Fruit fly (Drosophila melanogaster) whole organism, embryonic: Measurements from ENCODE around the gene CG14664.
A peak's percentile ranks its signal among the peaks of the same experiment; 100 is the strongest.

Source experiments
- Ada2b ChIP-seq: fragments of 200-800 bp; sonication (Bioruptor generic); IDR thresholded peaks from 2 replicates; pipeline ENCODE4 v1.3.6; 2022; ENCODE audit warnings: missing biosample characterization, missing genetic modification characterization
- Bteb2 ChIP-seq: fragments of 200-800 bp; sonication (Bioruptor generic); optimal IDR thresholded peaks from 2 replicates; lab custom pipeline; 2016; ENCODE audit warnings: missing biosample characterization, missing genetic modification characterization
- CG10654 ChIP-seq: fragments of 200-800 bp; sonication (Bioruptor generic); optimal IDR thresholded peaks from 2 replicates; lab custom pipeline; 2016; ENCODE audit warnings: missing biosample characterization, missing genetic modification characterization
- CG11504 ChIP-seq: fragments of 200-800 bp; sonication (Bioruptor generic); optimal IDR thresholded peaks from 3 replicates; lab custom pipeline; 2019; ENCODE audit warnings: missing biosample characterization, mild to moderate bottlenecking, missing genetic modification characterization, moderate library complexity
- CG11723 ChIP-seq: fragments of 200-800 bp; sonication (Bioruptor generic); optimal IDR thresholded peaks from 2 replicates; lab custom pipeline; 2017; ENCODE audit warnings: missing biosample characterization, mild to moderate bottlenecking, missing genetic modification characterization
- CG12071 ChIP-seq: fragments of 200-800 bp; sonication (Bioruptor generic); optimal IDR thresholded peaks from 3 replicates; lab custom pipeline; 2018; ENCODE audit warnings: missing biosample characterization, mild to moderate bottlenecking, missing genetic modification characterization
- CG12219 ChIP-seq: fragments of 200-800 bp; sonication (Bioruptor generic); optimal IDR thresholded peaks from 3 replicates; lab custom pipeline; 2018; ENCODE audit warnings: missing biosample characterization, mild to moderate bottlenecking, missing genetic modification characterization
- CG13123 ChIP-seq: fragments of 200-800 bp; sonication (Bioruptor generic); optimal IDR thresholded peaks from 2 replicates; lab custom pipeline; 2016; ENCODE audit warnings: missing biosample characterization, missing genetic modification characterization
- CG1529 ChIP-seq: fragments of 200-800 bp; sonication (Bioruptor generic); optimal IDR thresholded peaks from 3 replicates; lab custom pipeline; 2018; ENCODE audit warnings: missing biosample characterization, missing genetic modification characterization
- CG15696 ChIP-seq: fragments of 200-800 bp; sonication (Bioruptor generic); optimal IDR thresholded peaks from 2 replicates; lab custom pipeline; 2019; ENCODE audit warnings: missing biosample characterization, mild to moderate bottlenecking, missing genetic modification characterization, moderate library complexity
- CG17186 ChIP-seq: fragments of 200-800 bp; sonication (Bioruptor generic); optimal IDR thresholded peaks from 3 replicates; lab custom pipeline; 2017; ENCODE audit warnings: missing biosample characterization, missing genetic modification reagents, missing genetic modification characterization
- CG17568 ChIP-seq: fragments of 200-800 bp; sonication (Bioruptor generic); optimal IDR thresholded peaks from 2 replicates; lab custom pipeline; 2018; ENCODE audit warnings: missing biosample characterization, mild to moderate bottlenecking, missing genetic modification characterization, moderate library complexity
- CG2889 ChIP-seq: fragments of 200-800 bp; sonication (Bioruptor generic); IDR thresholded peaks from 3 replicates; pipeline ENCODE4 v1.3.6; 2022; ENCODE audit warnings: missing biosample characterization, missing genetic modification characterization
- CG30403 ChIP-seq: fragments of 200-800 bp; sonication (Bioruptor generic); optimal IDR thresholded peaks from 3 replicates; lab custom pipeline; 2016; ENCODE audit warnings: missing biosample characterization, missing genetic modification characterization
- CG32532 ChIP-seq: fragments of 200-800 bp; sonication (Bioruptor generic); IDR thresholded peaks from 2 replicates; pipeline ENCODE4 v1.3.6; 2022; ENCODE audit warnings: missing biosample characterization, missing genetic modification characterization
- CG34422 ChIP-seq: fragments of 200-800 bp; sonication (Bioruptor generic); IDR thresholded peaks from 3 replicates; pipeline ENCODE4 v1.3.6; 2022; ENCODE audit warnings: missing biosample characterization, missing genetic modification characterization
- CG43689 ChIP-seq: fragments of 200-800 bp; sonication (Bioruptor generic); IDR thresholded peaks from 2 replicates; pipeline ENCODE4 v1.3.6; 2022; ENCODE audit warnings: missing biosample characterization, missing genetic modification characterization
- CG4617 ChIP-seq: fragments of 200-800 bp; sonication (Bioruptor generic); optimal IDR thresholded peaks from 3 replicates; lab custom pipeline; 2016; ENCODE audit warnings: missing biosample characterization, missing genetic modification characterization, borderline replicate concordance
- CG4707 ChIP-seq: fragments of 200-800 bp; sonication (Bioruptor generic); optimal IDR thresholded peaks from 2 replicates; lab custom pipeline; 2018; ENCODE audit warnings: missing biosample characterization, mild to moderate bottlenecking, missing genetic modification characterization, moderate library complexity
- CG5953 ChIP-seq: fragments of 200-800 bp; sonication (Bioruptor generic); IDR thresholded peaks from 2 replicates; pipeline ENCODE4 v1.3.6; 2022; ENCODE audit warnings: missing biosample characterization, missing genetic modification characterization
- CG6765 ChIP-seq: fragments of 200-800 bp; sonication (Bioruptor generic); optimal IDR thresholded peaks from 3 replicates; lab custom pipeline; 2017; ENCODE audit warnings: missing biosample characterization, mild to moderate bottlenecking, missing genetic modification characterization
- CG7839 ChIP-seq: fragments of 200-800 bp; sonication (Bioruptor generic); optimal IDR thresholded peaks from 3 replicates; lab custom pipeline; 2018; ENCODE audit warnings: missing biosample characterization, mild to moderate bottlenecking, missing genetic modification characterization, moderate library complexity
- CG8290 ChIP-seq, 3 experiments: fragments of 200-800 bp; sonication (Bioruptor generic); optimal IDR thresholded peaks; 2 replicates each; lab custom pipeline; 2016 to 2019; ENCODE audit warnings: missing biosample characterization in 3 of 3, missing genetic modification characterization in 3 of 3, mild to moderate bottlenecking in 2 of 3, moderate library complexity in 1 of 3
- Deaf1 ChIP-seq: fragments of 200-800 bp; optimal IDR thresholded peaks from 3 replicates; lab custom pipeline; 2019; ENCODE audit warnings: missing biosample characterization, mild to moderate bottlenecking, missing genetic modification characterization, moderate library complexity
- Dek ChIP-seq: fragments of 200-800 bp; sonication (Bioruptor generic); optimal IDR thresholded peaks from 3 replicates; lab custom pipeline; 2019; ENCODE audit warnings: missing biosample characterization, mild to moderate bottlenecking, missing genetic modification characterization, moderate library complexity
- Fer2 ChIP-seq: fragments of 200-800 bp; sonication (Bioruptor generic); optimal IDR thresholded peaks from 2 replicates; lab custom pipeline; 2018; ENCODE audit warnings: missing biosample characterization, mild to moderate bottlenecking, missing genetic modification characterization, moderate library complexity
- HHEX ChIP-seq: fragments of 200-800 bp; sonication (Bioruptor generic); optimal IDR thresholded peaks from 3 replicates; lab custom pipeline; 2017; ENCODE audit warnings: missing biosample characterization, mild to moderate bottlenecking, missing genetic modification characterization, missing genetic modification reagents
- HLH3B ChIP-seq: fragments of 200-800 bp; sonication (Bioruptor generic); IDR thresholded peaks from 2 replicates; pipeline ENCODE4 v1.3.6; 2022; ENCODE audit warnings: missing biosample characterization, missing genetic modification characterization
- Med ChIP-seq: fragments of 200-800 bp; sonication (Bioruptor generic); peaks from one replicate; lab custom pipeline; 2016; ENCODE audit warnings: missing biosample characterization, missing genetic modification characterization, mild to moderate bottlenecking, inconsistent platforms, moderate library complexity
- Oli ChIP-seq: fragments of 200-800 bp; sonication (Bioruptor generic); optimal IDR thresholded peaks from 2 replicates; lab custom pipeline; 2018; ENCODE audit warnings: missing biosample characterization, mild to moderate bottlenecking, missing genetic modification characterization, moderate library complexity
- Rx ChIP-seq: fragments of 200-800 bp; sonication (Bioruptor generic); IDR thresholded peaks from 2 replicates; pipeline ENCODE4 v1.3.6; 2022; ENCODE audit warnings: missing biosample characterization, missing genetic modification characterization
- Tbp ChIP-seq: fragments of >200 bp; optimal IDR thresholded peaks from 2 replicates; lab custom pipeline; 2018; ENCODE audit warnings: missing biosample characterization, missing genetic modification characterization
- abd-A ChIP-seq: fragments of 200-800 bp; sonication (Bioruptor generic); optimal IDR thresholded peaks from 3 replicates; lab custom pipeline; 2019; ENCODE audit warnings: missing biosample characterization, mild to moderate bottlenecking, missing genetic modification characterization, moderate library complexity
- aop ChIP-seq: fragments of 200-800 bp; sonication (Bioruptor generic); IDR thresholded peaks from 2 replicates; pipeline ENCODE4 v1.3.6; 2022; ENCODE audit warnings: missing biosample characterization, missing genetic modification characterization
- dm ChIP-seq: fragments of 200-800 bp; sonication (Bioruptor generic); optimal IDR thresholded peaks from 3 replicates; lab custom pipeline; 2016; ENCODE audit warnings: missing biosample characterization, missing genetic modification characterization
- dmrt11E ChIP-seq: fragments of 200-800 bp; sonication (Bioruptor generic); optimal IDR thresholded peaks from 3 replicates; lab custom pipeline; 2018; ENCODE audit warnings: missing biosample characterization, mild to moderate bottlenecking, missing genetic modification characterization, moderate library complexity
- emc ChIP-seq: fragments of 200-800 bp; sonication (Bioruptor generic); optimal IDR thresholded peaks from 2 replicates; lab custom pipeline; 2016; ENCODE audit warnings: missing biosample characterization, missing genetic modification characterization
- en ChIP-seq: fragments of 200-800 bp; sonication (Bioruptor generic); optimal IDR thresholded peaks from 2 replicates; lab custom pipeline; 2016; ENCODE audit warnings: missing biosample characterization, missing genetic modification characterization
- fd96Cb ChIP-seq: fragments of 200-800 bp; sonication (Bioruptor generic); optimal IDR thresholded peaks from 2 replicates; lab custom pipeline; 2018; ENCODE audit warnings: missing biosample characterization, mild to moderate bottlenecking, missing genetic modification characterization, moderate library complexity
- gfzf ChIP-seq: fragments of 200-800 bp; sonication (Bioruptor generic); optimal IDR thresholded peaks from 2 replicates; lab custom pipeline; 2016; ENCODE audit warnings: missing biosample characterization, mild to moderate bottlenecking, missing genetic modification characterization, moderate library complexity
- hkb ChIP-seq, 2 experiments: fragments of 200-800 bp in 1 of 2; fragments of >200 bp in 1 of 2; sonication (Bioruptor generic) in 1 of 2; IDR thresholded peaks in 1 of 2; optimal IDR thresholded peaks in 1 of 2; 2 replicates each; pipeline versions ENCODE4 v1.3.6 to Lab custom; 2017 to 2022; ENCODE audit warnings: missing biosample characterization in 1 of 2, missing genetic modification characterization in 1 of 2
- kni ChIP-seq: fragments of 200-800 bp; sonication (Bioruptor generic); optimal IDR thresholded peaks from 3 replicates; lab custom pipeline; 2017; ENCODE audit warnings: mild to moderate bottlenecking, missing biosample characterization, missing genetic modification reagents, missing genetic modification characterization
- oc ChIP-seq: fragments of 200-800 bp; sonication (Bioruptor generic); optimal IDR thresholded peaks from 2 replicates; lab custom pipeline; 2018; ENCODE audit warnings: missing biosample characterization, mild to moderate bottlenecking, missing genetic modification characterization, moderate library complexity
- onecut ChIP-seq: fragments of 200-800 bp; sonication (Bioruptor generic); IDR thresholded peaks from 2 replicates; pipeline ENCODE4 v1.3.6; 2022; ENCODE audit warnings: missing biosample characterization, missing genetic modification characterization
- pb ChIP-seq: fragments of 200-800 bp; sonication (Bioruptor generic); optimal IDR thresholded peaks from 3 replicates; lab custom pipeline; 2016; ENCODE audit warnings: missing biosample characterization, missing genetic modification characterization
- sc ChIP-seq, 3 experiments: fragments of >200 bp in 2 of 3; fragments of 200-800 bp in 1 of 3; sonication (Bioruptor generic) in 1 of 3; optimal IDR thresholded peaks; 2 replicates in 2 of 3; 3 replicates in 1 of 3; lab custom pipeline; 2017; ENCODE audit warnings: mild to moderate bottlenecking in 1 of 3, missing biosample characterization in 1 of 3, missing genetic modification characterization in 1 of 3, missing genetic modification reagents in 1 of 3
- scrt ChIP-seq: fragments of 200-800 bp; sonication (Bioruptor generic); optimal IDR thresholded peaks from 2 replicates; lab custom pipeline; 2018; ENCODE audit warnings: missing biosample characterization, mild to moderate bottlenecking, missing genetic modification characterization, moderate library complexity
- sisA ChIP-seq: fragments of 200-800 bp; sonication (Bioruptor generic); IDR thresholded peaks from 2 replicates; pipeline ENCODE4 v1.3.6; 2022; ENCODE audit warnings: missing biosample characterization, missing genetic modification characterization
- sna ChIP-seq: fragments of 200-800 bp; sonication (Bioruptor generic); IDR thresholded peaks from 2 replicates; pipeline ENCODE4 v1.3.6; 2022; ENCODE audit warnings: missing biosample characterization, missing genetic modification characterization; ENCODE audit not compliant: partially characterized antibody
- trem ChIP-seq: fragments of 200-800 bp; optimal IDR thresholded peaks from 3 replicates; lab custom pipeline; 2019; ENCODE audit warnings: missing biosample characterization, mild to moderate bottlenecking, missing genetic modification characterization, moderate library complexity
- trh ChIP-seq: fragments of 200-800 bp; sonication (Bioruptor generic); optimal IDR thresholded peaks from 2 replicates; lab custom pipeline; 2016; ENCODE audit warnings: missing biosample characterization, missing genetic modification characterization
- unpg ChIP-seq: fragments of 200-800 bp; sonication (Bioruptor generic); optimal IDR thresholded peaks from 3 replicates; lab custom pipeline; 2018; ENCODE audit warnings: missing biosample characterization, mild to moderate bottlenecking, missing genetic modification characterization, moderate library complexity
- zen ChIP-seq: fragments of 200-800 bp; sonication (Bioruptor generic); optimal IDR thresholded peaks from 3 replicates; lab custom pipeline; 2018; ENCODE audit warnings: missing biosample characterization, mild to moderate bottlenecking, missing genetic modification characterization, moderate library complexity

The CG14664 gene

DNA sequence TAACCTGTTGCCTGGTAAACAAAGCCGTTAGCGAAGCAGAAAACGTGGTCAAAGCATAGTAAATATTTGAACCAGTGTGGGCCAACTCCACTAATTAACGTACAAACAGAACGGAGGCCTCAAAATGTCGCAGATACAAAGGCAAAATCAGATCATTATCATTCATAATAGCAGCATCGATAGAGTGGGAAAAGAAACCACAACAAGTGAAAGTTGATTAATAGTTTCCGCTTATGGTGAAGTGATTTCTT lies 15.9 kb upstream of the CG14664 start (continued):
- no peak for TF ChIP-seq oc
- TF ChIP-seq CG4617, result no peak
- TF ChIP-seq CG6765 (GFP tag; lab: Kevin White, UChicago), result no peak
- TF ChIP-seq fd96Cb, result no peak
- TF ChIP-seq sna (GFP tag; lab: Robert Waterston, UW), result no peak
- no peak for TF ChIP-seq onecut (GFP tag; lab: Robert Waterston, UW)
- TF ChIP-seq CG15696 (tag; lab: Kevin White, UChicago), result peak; percentile 4
- TF ChIP-seq aop, result no peak
- no peak for TF ChIP-seq Tbp (GFP tag; lab: Kevin White, UChicago)
- peak; percentile 13 for TF ChIP-seq CG12071 (GFP tag; lab: Kevin White, UChicago)
- no peak for TF ChIP-seq Dek
- no peak for TF ChIP-seq CG12219 (GFP tag; lab: Kevin White, UChicago)
- no peak for TF ChIP-seq CG43689 (GFP tag; lab: Robert Waterston, UW)
- TF ChIP-seq abd-A (tag; lab: Kevin White, UChicago), result peak; percentile 7
- TF ChIP-seq kni (GFP tag; lab: Kevin White, UChicago), result no peak
- TF ChIP-seq Fer2 (tag; lab: Kevin White, UChicago), result no peak
- TF ChIP-seq CG2889, result no peak
- TF ChIP-seq Rx, result no peak
- TF ChIP-seq HLH3B, result no peak
- TF ChIP-seq dmrt11E (tag; lab: Kevin White, UChicago), result no peak
- peak; percentile 36 for TF ChIP-seq CG4707
- no peak for TF ChIP-seq en (GFP tag; lab: Kevin White, UChicago)
- TF ChIP-seq CG34422, result no peak
- no peak for TF ChIP-seq unpg (GFP tag; lab: Kevin White, UChicago)
- TF ChIP-seq CG30403, result no peak
- no peak for TF ChIP-seq CG11723 (GFP tag; lab: Kevin White, UChicago)
- no peak for TF ChIP-seq emc (GFP tag; lab: Kevin White, UChicago)
- no peak for TF ChIP-seq gfzf
- TF ChIP-seq dm (GFP tag; lab: Kevin White, UChicago), result no peak
- TF ChIP-seq CG11504, result no peak
- no peak for TF ChIP-seq Bteb2
- no peak for TF ChIP-seq CG10654 (GFP tag; lab: Kevin White, UChicago)
- no peak for TF ChIP-seq HHEX (GFP tag; lab: Kevin White, UChicago)
- no peak for TF ChIP-seq trem
- peak; percentile 20 for TF ChIP-seq CG17568 (GFP tag; lab: Kevin White, UChicago)
- TF ChIP-seq, all 482 proteins: peak for 26

dm6 chr3R:5209481-5209880 lies 14.5 kb upstream of the CG14664 start:
- TF ChIP-seq CG1529 (GFP tag; lab: Kevin White, UChicago) (peak; percentile 37), trh (GFP tag; lab: Kevin White, UChicago) (no peak), Deaf1 (tag; lab: Kevin White, UChicago) (no peak), CG32532 (GFP tag; lab: Robert Waterston, UW) (no peak), sc (optimal IDR thresholded peaks at IDR 0.05; lab: Kevin White, UChicago) (no peak), sc (GFP tag; optimal IDR thresholded peaks at IDR 0.05; lab: Kevin White, UChicago) (peak; percentile 38), zen (peak; percentile 14), pb (GFP tag; lab: Kevin White, UChicago) (no peak), Ada2b (peak; percentile 46; the same call in 1 of the 2 replicates), CG7839 (peak; percentile 58), Oli (tag; lab: Kevin White, UChicago) (peak; percentile 58), hkb (optimal IDR thresholded peaks at IDR 0.05; lab: Kevin White, UChicago) (no peak), hkb (GFP tag; IDR thresholded peaks at IDR 0.05; lab: Robert Waterston, UW) (peak; percentile 55), CG8290 (GFP tag; optimal IDR thresholded peaks at IDR 0.05; lab: Kevin White, UChicago) (no peak), CG8290 (tag; optimal IDR thresholded peaks at IDR 0.05; lab: Kevin White, UChicago) (peak in 1 of 2 experiments; percentile 22), CG17186 (no peak), oc (peak; percentile 26), sisA (GFP tag; lab: Robert Waterston, UW) (peak; percentile 65), CG13123 (GFP tag; lab: Kevin White, UChicago) (no peak), CG5953 (peak; percentile 44; the same call in 1 of the 2 replicates), Med (peak; percentile 86), scrt (GFP tag; lab: Kevin White, UChicago) (no peak)
